Worm (Caenorhabditis elegans) whole organism, late embryonic: ENCODE measurements around the gene nlp-31.

ENCODE experiments used
- ceh-18 ChIP-seq: sonication (generic microtip); optimal IDR thresholded peaks from 2 replicates; lab custom pipeline; 2016; ENCODE audit warnings: missing genetic modification characterization, missing compliant biosample characterization
- ceh-6 ChIP-seq: fragments of 200-800 bp; sonication (Bioruptor generic); optimal IDR thresholded peaks from 2 replicates; lab custom pipeline; 2018; ENCODE audit warnings: mild to moderate bottlenecking, missing genetic modification characterization, missing compliant biosample characterization
- ceh-9 ChIP-seq: sonication (generic microtip); optimal IDR thresholded peaks from 2 replicates; lab custom pipeline; 2016; ENCODE audit warnings: mild to moderate bottlenecking, missing genetic modification characterization, inconsistent platforms, missing compliant biosample characterization
- dmd-4 ChIP-seq: sonication (generic microtip); optimal IDR thresholded peaks from 2 replicates; lab custom pipeline; 2016; ENCODE audit warnings: borderline replicate concordance, missing genetic modification characterization, missing compliant biosample characterization
- dve-1 ChIP-seq: sonication (generic microtip); optimal IDR thresholded peaks from 2 replicates; lab custom pipeline; 2017; ENCODE audit warnings: antibody characterized with exemption, mild to moderate bottlenecking, missing genetic modification characterization, missing compliant biosample characterization
- fkh-10 ChIP-seq: fragments of 150-350 bp; optimal IDR thresholded peaks from 2 replicates; lab custom pipeline; 2014; ENCODE audit warnings: missing biosample characterization, missing genetic modification reagents, missing genetic modification characterization
- lin-11 ChIP-seq: fragments of 200-800 bp; sonication (Bioruptor generic); optimal IDR thresholded peaks from 2 replicates; lab custom pipeline; 2018; ENCODE audit warnings: mild to moderate bottlenecking, missing genetic modification characterization, missing compliant biosample characterization
- nhr-11 ChIP-seq: fragments of 150-350 bp; optimal IDR thresholded peaks from 2 replicates; lab custom pipeline; 2014; ENCODE audit warnings: missing biosample characterization, missing genetic modification characterization
- pha-4 ChIP-seq: fragments of 150-350 bp; optimal IDR thresholded peaks from 2 replicates; lab custom pipeline; 2018; ENCODE audit warnings: missing biosample characterization, missing genetic modification reagents, missing genetic modification characterization
- rnt-1 ChIP-seq: sonication (generic microtip); optimal IDR thresholded peaks from 2 replicates; lab custom pipeline; 2016; ENCODE audit warnings: missing genetic modification characterization, missing compliant biosample characterization
- tbx-2 ChIP-seq: sonication (generic microtip); optimal IDR thresholded peaks from 2 replicates; lab custom pipeline; 2016; ENCODE audit warnings: missing genetic modification characterization, missing compliant biosample characterization
- ttx-3 ChIP-seq: sonication (generic microtip); optimal IDR thresholded peaks from 2 replicates; lab custom pipeline; 2016; ENCODE audit warnings: missing genetic modification reagents, missing genetic modification characterization, missing compliant biosample characterization

DNA sequence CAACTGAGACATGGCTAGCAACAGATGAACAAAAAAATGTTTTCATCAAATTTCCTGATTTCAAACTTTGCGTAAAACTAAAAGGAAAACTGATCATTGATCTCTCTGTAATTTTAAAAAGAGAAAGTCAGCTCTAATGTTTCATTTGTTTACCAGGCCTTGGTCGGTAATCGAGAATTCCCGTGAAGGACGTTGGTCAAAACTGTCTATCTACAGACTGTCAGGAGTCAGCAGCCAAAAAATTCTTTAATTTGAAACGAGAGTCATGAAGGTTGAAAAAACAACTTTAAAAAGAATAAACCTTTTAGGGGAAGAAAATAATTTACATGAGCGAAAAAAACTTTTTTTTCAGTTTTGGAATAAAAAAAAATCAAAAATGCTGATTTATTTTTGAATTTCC, 5.2 kb downstream of the nlp-31 start:
- TF ChIP-seq dmd-4 (tag; lab: Kevin White, UChicago) (no peak), ceh-6 (GFP tag; lab: Kevin White, UChicago) (no peak), fkh-10 (GFP tag; lab: Kevin White, UChicago) (no peak), nhr-11 (tag; lab: Kevin White, UChicago) (no peak), ttx-3 (tag; lab: Kevin White, UChicago) (no peak), tbx-2 (tag; lab: Kevin White, UChicago) (no peak), ceh-18 (tag; lab: Kevin White, UChicago) (no peak), rnt-1 (no peak), pha-4 (no peak), ceh-9 (tag; lab: Kevin White, UChicago) (no peak), dve-1 (tag; lab: Kevin White, UChicago) (no peak), lin-11 (tag; lab: Kevin White, UChicago) (no peak)
